Fruit fly (Drosophila melanogaster): ENCODE results near the gene nAChRalpha7.

The nAChRalpha7 gene

dm6 chrX:19280685-19281084 is 67.6 kb downstream of the nAChRalpha7 start:
- TF ChIP-seq pan (optimal IDR thresholded peaks at IDR 0.05) (no peak), EcR (GFP tag; optimal IDR thresholded peaks at IDR 0.05) (no peak), usp (GFP tag; optimal IDR thresholded peaks at IDR 0.05) (no peak), Dll (optimal IDR thresholded peaks at IDR 0.05) (no peak), psq (optimal IDR thresholded peaks at IDR 0.05) (no peak), CG8478 (optimal IDR thresholded peaks at IDR 0.05) (no peak)

- no peak for TF ChIP-seq usp (GFP tag; optimal IDR thresholded peaks at IDR 0.05)
- TF ChIP-seq psq (optimal IDR thresholded peaks at IDR 0.05), result no peak
- TF ChIP-seq CG8478 (optimal IDR thresholded peaks at IDR 0.05), result no peak
- TF ChIP-seq EcR (GFP tag; optimal IDR thresholded peaks at IDR 0.05), result no peak
These were observed 68.0 kb downstream of the nAChRalpha7 start, which contains the start of gene CG8028 for dm6 chrX:19280249-19280648. TSS of gene CG8028 (minus strand) at chrX:19280349.

dm6 chrX:19278395-19278794 is 69.9 kb downstream of the nAChRalpha7 start:
- TF ChIP-seq usp (GFP tag; optimal IDR thresholded peaks at IDR 0.05), result no peak

Measured in whole organism.